Worm (Caenorhabditis elegans) whole organism, young adult: ENCODE data around the gene R148.3.

Experiments used
- B0019.2 ChIP-seq: fragments of 200-800 bp; sonication (Bioruptor generic); conservative IDR thresholded peaks from 2 replicates; pipeline ENCODE4 v1.3.6; 2022; ENCODE audit warnings: missing genetic modification reagents, missing genetic modification characterization, missing compliant biosample characterization
- B0035.1 ChIP-seq: sonication (generic microtip); optimal IDR thresholded peaks from 2 replicates; lab custom pipeline; 2016; ENCODE audit warnings: missing genetic modification characterization, mild to moderate bottlenecking, missing compliant biosample characterization, missing genotype, missing genetic modification reagents
- C17E4.6 ChIP-seq: fragments of 200-800 bp; sonication (Bioruptor generic); IDR thresholded peaks from 2 replicates; pipeline ENCODE4 v1.3.6; 2022; ENCODE audit warnings: missing genetic modification reagents, missing genetic modification characterization, missing compliant biosample characterization
- F37B4.10 ChIP-seq: fragments of 200-800 bp; sonication (Bioruptor generic); IDR thresholded peaks from 2 replicates; pipeline ENCODE4 v1.3.6; 2022; ENCODE audit warnings: missing genetic modification characterization, missing compliant biosample characterization
- F49E8.2 ChIP-seq: sonication (generic microtip); optimal IDR thresholded peaks from 3 replicates; lab custom pipeline; 2017; ENCODE audit warnings: missing genetic modification characterization, mild to moderate bottlenecking, missing compliant biosample characterization, antibody characterized with exemption, moderate library complexity; ENCODE audit not compliant: insufficient read depth
- T07F8.4 ChIP-seq: sonication (generic microtip); optimal IDR thresholded peaks from 2 replicates; lab custom pipeline; 2016; ENCODE audit warnings: mild to moderate bottlenecking, missing genetic modification characterization, moderate library complexity, missing compliant biosample characterization
- T26A5.8 ChIP-seq: sonication (generic microtip); optimal IDR thresholded peaks from 2 replicates; lab custom pipeline; 2016; ENCODE audit warnings: missing genetic modification characterization, missing compliant biosample characterization
- Y67H2A.10 ChIP-seq: fragments of 200-800 bp; sonication (Bioruptor generic); conservative IDR thresholded peaks from 2 replicates; pipeline ENCODE4 v1.3.6; 2022; ENCODE audit warnings: missing genetic modification reagents, missing genetic modification characterization, missing compliant biosample characterization
- ZK185.1 ChIP-seq: sonication (generic microtip); optimal IDR thresholded peaks from 2 replicates; lab custom pipeline; 2016; ENCODE audit warnings: mild to moderate bottlenecking, missing genetic modification characterization, missing compliant biosample characterization; ENCODE audit not compliant: poor library complexity, severe bottlenecking
- ama-1 ChIP-seq, 3 experiments: fragments of 150-350 bp in 1 of 3; sonication (generic microtip) in 2 of 3; optimal IDR thresholded peaks; 2 replicates each; lab custom pipeline; 2014 to 2018; ENCODE audit warnings: missing biosample characterization in 2 of 3, missing genetic modification characterization in 2 of 3, missing genetic modification reagents in 2 of 3
- atf-7 ChIP-seq: sonication (generic microtip); optimal IDR thresholded peaks from 2 replicates; lab custom pipeline; 2017; ENCODE audit warnings: mild to moderate bottlenecking, missing genetic modification characterization, missing compliant biosample characterization
- attf-6 ChIP-seq: fragments of 200-800 bp; sonication (Bioruptor generic); IDR thresholded peaks from 2 replicates; pipeline ENCODE4 v1.3.6; 2022; ENCODE audit warnings: missing genetic modification reagents, missing genetic modification characterization, missing compliant biosample characterization
- cebp-1 ChIP-seq, 2 experiments: fragments of 200-800 bp in 1 of 2; sonication (Bioruptor generic) in 1 of 2; sonication (generic microtip) in 1 of 2; IDR thresholded peaks in 1 of 2; optimal IDR thresholded peaks in 1 of 2; 2 replicates each; pipeline versions ENCODE4 v1.3.6 to Lab custom; 2017 to 2022; ENCODE audit warnings: missing compliant biosample characterization in 2 of 2, missing genetic modification characterization in 2 of 2, mild to moderate bottlenecking in 1 of 2, missing genetic modification reagents in 1 of 2, moderate library complexity in 1 of 2
- ceh-27 ChIP-seq: fragments of 200-800 bp; sonication (Bioruptor generic); optimal IDR thresholded peaks from 2 replicates; lab custom pipeline; 2018; ENCODE audit warnings: mild to moderate bottlenecking, missing genetic modification characterization, moderate library complexity, missing compliant biosample characterization
- ceh-79 ChIP-seq: sonication (generic microtip); optimal IDR thresholded peaks from 2 replicates; lab custom pipeline; 2017; ENCODE audit warnings: mild to moderate bottlenecking, missing genetic modification characterization, missing compliant biosample characterization
- dpff-1 ChIP-seq: sonication (generic microtip); optimal IDR thresholded peaks from 2 replicates; lab custom pipeline; 2017; ENCODE audit warnings: mild to moderate bottlenecking, missing genetic modification characterization, missing compliant biosample characterization
- dpl-1 ChIP-seq: fragments of 150-350 bp; optimal IDR thresholded peaks from 2 replicates; lab custom pipeline; 2014; ENCODE audit warnings: missing biosample characterization, missing genetic modification reagents, missing genetic modification characterization
- efl-1 ChIP-seq: fragments of 150-350 bp; optimal IDR thresholded peaks from 2 replicates; lab custom pipeline; 2014; ENCODE audit warnings: missing biosample characterization, missing genetic modification reagents, missing genetic modification characterization
- ekl-4 ChIP-seq: fragments of 200-800 bp; sonication (Bioruptor generic); IDR thresholded peaks from 2 replicates; pipeline ENCODE4 v1.3.6; 2022; ENCODE audit warnings: missing genetic modification reagents, missing genetic modification characterization, missing compliant biosample characterization
- hlh-26 ChIP-seq: fragments of 200-800 bp; sonication (Bioruptor generic); conservative IDR thresholded peaks from 2 replicates; pipeline ENCODE4 v1.3.6; 2022; ENCODE audit warnings: missing genetic modification reagents, missing genetic modification characterization, missing compliant biosample characterization
- hmg-1.2 ChIP-seq: fragments of 200-800 bp; sonication (Bioruptor generic); IDR thresholded peaks from 2 replicates; pipeline ENCODE4 v1.3.6; 2022; ENCODE audit warnings: missing genetic modification reagents, missing genetic modification characterization, missing compliant biosample characterization
- hmg-20 ChIP-seq: fragments of 200-800 bp; sonication (Bioruptor generic); IDR thresholded peaks from 2 replicates; pipeline ENCODE4 v1.3.6; 2022; ENCODE audit warnings: missing genetic modification reagents, missing genetic modification characterization, missing compliant biosample characterization
- hrde-1 ChIP-seq: sonication (generic microtip); optimal IDR thresholded peaks from 2 replicates; lab custom pipeline; 2016; ENCODE audit warnings: missing genetic modification characterization, mild to moderate bottlenecking, missing compliant biosample characterization, moderate library complexity, missing genotype, missing genetic modification reagents, borderline replicate concordance
- let-607 ChIP-seq, 2 experiments: fragments of 200-800 bp in 1 of 2; sonication (Bioruptor generic) in 1 of 2; sonication (generic microtip) in 1 of 2; optimal IDR thresholded peaks; 2 replicates each; lab custom pipeline; 2016 to 2018; ENCODE audit warnings: mild to moderate bottlenecking in 2 of 2, missing compliant biosample characterization in 2 of 2, missing genetic modification characterization in 2 of 2, moderate library complexity in 2 of 2, missing genotype in 1 of 2
- lin-54 ChIP-seq: fragments of 200-800 bp; sonication (Bioruptor generic); optimal IDR thresholded peaks from 2 replicates; lab custom pipeline; 2018; ENCODE audit warnings: mild to moderate bottlenecking, missing genetic modification characterization, missing compliant biosample characterization
- mcd-1 ChIP-seq: fragments of 200-800 bp; sonication (Bioruptor generic); IDR thresholded peaks from 2 replicates; pipeline ENCODE4 v1.3.6; 2022; ENCODE audit warnings: missing genetic modification reagents, missing genetic modification characterization, missing compliant biosample characterization
- nfya-1 ChIP-seq: sonication (generic microtip); optimal IDR thresholded peaks from 2 replicates; lab custom pipeline; 2017; ENCODE audit warnings: antibody characterized with exemption, missing compliant biosample characterization, missing genetic modification characterization, borderline replicate concordance; ENCODE audit not compliant: insufficient read depth
- nhr-120 ChIP-seq: fragments of 200-800 bp; sonication (Bioruptor generic); IDR thresholded peaks from 2 replicates; pipeline ENCODE4 v1.3.6; 2022; ENCODE audit warnings: missing genetic modification characterization, missing compliant biosample characterization
- nhr-80 ChIP-seq: sonication (generic microtip); optimal IDR thresholded peaks from 2 replicates; lab custom pipeline; 2016; ENCODE audit warnings: missing genetic modification characterization, missing compliant biosample characterization
- pha-4 ChIP-seq: fragments of 150-350 bp; sonication (generic microtip); optimal IDR thresholded peaks from 2 replicates; lab custom pipeline; 2014; ENCODE audit warnings: missing biosample characterization, missing genetic modification reagents, missing genetic modification characterization
- sea-2 ChIP-seq: fragments of 200-800 bp; sonication (Bioruptor generic); IDR thresholded peaks from 2 replicates; pipeline ENCODE4 v1.3.6; 2022; ENCODE audit warnings: missing genetic modification characterization, missing compliant biosample characterization
- snpc-3.4 ChIP-seq: sonication (generic microtip); optimal IDR thresholded peaks from 2 replicates; lab custom pipeline; 2017; ENCODE audit warnings: missing genetic modification characterization, mild to moderate bottlenecking, missing compliant biosample characterization, antibody characterized with exemption, moderate library complexity, missing genotype, missing genetic modification reagents
- tbx-9 ChIP-seq: sonication (generic microtip); optimal IDR thresholded peaks from 2 replicates; lab custom pipeline; 2016; ENCODE audit warnings: borderline replicate concordance, missing genetic modification characterization, inconsistent platforms, missing compliant biosample characterization
- xnd-1 ChIP-seq: sonication (generic microtip); optimal IDR thresholded peaks from 2 replicates; lab custom pipeline; 2016; ENCODE audit warnings: missing genotype, missing genetic modification reagents, missing genetic modification characterization, missing compliant biosample characterization
- zfh-2 ChIP-seq: fragments of 200-800 bp; sonication (Bioruptor generic); conservative IDR thresholded peaks from 2 replicates; pipeline ENCODE4 v1.3.6; 2022; ENCODE audit warnings: missing genetic modification reagents, missing genetic modification characterization, missing compliant biosample characterization
- ztf-28 ChIP-seq: fragments of 200-800 bp; sonication (Bioruptor generic); IDR thresholded peaks from 2 replicates; pipeline ENCODE4 v1.3.6; 2022; ENCODE audit warnings: missing genetic modification reagents, missing genetic modification characterization, missing compliant biosample characterization
- ztf-3 ChIP-seq: fragments of 200-800 bp; sonication (Bioruptor generic); optimal IDR thresholded peaks from 2 replicates; lab custom pipeline; 2018; ENCODE audit warnings: mild to moderate bottlenecking, missing genetic modification characterization, missing compliant biosample characterization

Gene R148.3

ce11 chrIII:3142078-3142477 is 33.1 kb upstream of the R148.3 start:
- no peak for TF ChIP-seq mcd-1 (GFP tag; lab: Robert Waterston, UW)
- no peak for TF ChIP-seq nhr-80
- TF ChIP-seq atf-7, result no peak
- no peak for TF ChIP-seq nfya-1 (tag; lab: Kevin White, UChicago)
- no peak for TF ChIP-seq xnd-1 (tag; lab: Kevin White, UChicago)
- no peak for TF ChIP-seq hlh-26 (GFP tag; lab: Robert Waterston, UW)
- TF ChIP-seq B0035.1 (tag; lab: Kevin White, UChicago), result no peak
- TF ChIP-seq ztf-28, result no peak
- no peak for TF ChIP-seq pha-4 (tag; lab: Kevin White, UChicago)
- TF ChIP-seq Y67H2A.10 (GFP tag; lab: Robert Waterston, UW), result no peak
- no peak for TF ChIP-seq dpl-1 (GFP tag; lab: Kevin White, UChicago)
- no peak for TF ChIP-seq B0019.2 (GFP tag; lab: Robert Waterston, UW)
- no peak for TF ChIP-seq lin-54 (GFP tag; lab: Kevin White, UChicago)
- TF ChIP-seq tbx-9 (tag; lab: Kevin White, UChicago), result no peak
- TF ChIP-seq F37B4.10 (GFP tag; lab: Robert Waterston, UW), result no peak
- TF ChIP-seq hmg-1.2 (GFP tag; lab: Robert Waterston, UW), result no peak
- no peak for TF ChIP-seq T07F8.4 (tag; lab: Kevin White, UChicago)
- no peak for TF ChIP-seq T26A5.8 (tag; lab: Kevin White, UChicago)
- no peak for TF ChIP-seq zfh-2 (GFP tag; lab: Robert Waterston, UW)

ce11 chrIII:3143657-3144056 is 31.5 kb upstream of the R148.3 start, which contains the start of gene C44B11.4:
TSS of gene C44B11.4 (minus strand) at chrIII:3143757.
- TF ChIP-seq sea-2 (no peak), snpc-3.4 (no peak), ceh-79 (no peak), let-607 (tag; optimal IDR thresholded peaks at IDR 0.05; lab: Kevin White, UChicago) (no peak), attf-6 (GFP tag; lab: Robert Waterston, UW) (no peak), ZK185.1 (tag; lab: Kevin White, UChicago) (no peak), ztf-3 (GFP tag; lab: Kevin White, UChicago) (no peak), F49E8.2 (tag; lab: Kevin White, UChicago) (no peak), hmg-20 (GFP tag; lab: Robert Waterston, UW) (no peak), nfya-1 (tag; lab: Kevin White, UChicago) (no peak), cebp-1 (GFP tag; IDR thresholded peaks at IDR 0.05; lab: Robert Waterston, UW) (no peak), cebp-1 (tag; optimal IDR thresholded peaks at IDR 0.05; lab: Kevin White, UChicago) (no peak), dpff-1 (tag; lab: Kevin White, UChicago) (no peak), nhr-120 (GFP tag; lab: Robert Waterston, UW) (no peak), efl-1 (GFP tag; lab: Kevin White, UChicago) (no peak), C17E4.6 (GFP tag; lab: Robert Waterston, UW) (no peak)
- TF ChIP-seq, all 124 proteins: peak for 0

ce11 chrIII:3152848-3153247 is 22.3 kb upstream of the R148.3 start, which contains the start of gene C44B11.6:
TSS of gene C44B11.6 (plus strand) at chrIII:3153148.
- TF ChIP-seq ama-1 (optimal IDR thresholded peaks at IDR 0.05; lab: Kevin White, UChicago) (no peak), ama-1 (GFP tag; optimal IDR thresholded peaks at IDR 0.05; lab: Kevin White, UChicago) (no peak), hrde-1 (tag; lab: Kevin White, UChicago) (no peak), ceh-27 (GFP tag; lab: Kevin White, UChicago) (no peak), ekl-4 (GFP tag; lab: Robert Waterston, UW) (no peak), hmg-20 (GFP tag; lab: Robert Waterston, UW) (no peak)
